Worm (Caenorhabditis elegans) whole organism, L2 larva: ENCODE data around the gene srd-70.

Experiments
- ZK546.5 ChIP-seq: sonication (generic microtip); optimal IDR thresholded peaks from 2 replicates; lab custom pipeline; 2017; ENCODE audit warnings: missing biosample characterization, missing genetic modification characterization
- alr-1 ChIP-seq: fragments of 150-350 bp; optimal IDR thresholded peaks from 2 replicates; lab custom pipeline; 2014; ENCODE audit warnings: missing biosample characterization, missing genetic modification characterization
- ceh-16 ChIP-seq: fragments of 150-350 bp; optimal IDR thresholded peaks from 2 replicates; lab custom pipeline; 2014; ENCODE audit warnings: missing biosample characterization, missing genetic modification characterization
- egl-27 ChIP-seq: sonication (generic microtip); optimal IDR thresholded peaks from 3 replicates; lab custom pipeline; 2017; ENCODE audit warnings: missing biosample characterization, missing genetic modification reagents, missing genetic modification characterization
- lsy-2 ChIP-seq, 2 experiments: fragments of 150-350 bp in 1 of 2; sonication (generic microtip) in 1 of 2; optimal IDR thresholded peaks; 2 replicates each; lab custom pipeline; 2014 to 2017; ENCODE audit warnings: missing biosample characterization in 2 of 2, missing genetic modification characterization in 2 of 2
- sma-3 ChIP-seq: sonication (generic microtip); optimal IDR thresholded peaks from 2 replicates; lab custom pipeline; 2016; ENCODE audit warnings: missing genetic modification reagents, missing genetic modification characterization, missing compliant biosample characterization
- ztf-4 ChIP-seq: fragments of 150-350 bp; optimal IDR thresholded peaks from 2 replicates; lab custom pipeline; 2014; ENCODE audit warnings: missing biosample characterization, missing genetic modification characterization

- TF ChIP-seq ceh-16 (tag; lab: Kevin White, UChicago) (no peak), ZK546.5 (tag; lab: Kevin White, UChicago) (no peak), sma-3 (GFP tag; lab: Kevin White, UChicago) (no peak), lsy-2 (tag; optimal IDR thresholded peaks at IDR 0.05; lab: Kevin White, UChicago) (no peak), alr-1 (no peak), ztf-4 (no peak), egl-27 (tag; lab: Kevin White, UChicago) (no peak)
Measured at ce11 chrV:20419643-20420042, 34.3 kb upstream of the srd-70 start.
